Fruit fly (Drosophila melanogaster) whole organism, wandering third instar larva: Measurements from ENCODE around the gene CG33510.

ENCODE experiments used
- Dif ChIP-seq: fragments of 200-275, 200-300 bp; sonication (Bioruptor generic); optimal IDR thresholded peaks from 2 replicates; lab custom pipeline; 2018; ENCODE audit warnings: missing biosample characterization, missing genetic modification characterization; ENCODE audit not compliant: partially characterized antibody
- OdsH ChIP-seq: fragments of 200-800 bp; sonication (Bioruptor generic); optimal IDR thresholded peaks from 2 replicates; lab custom pipeline; 2016; ENCODE audit warnings: missing biosample characterization, mild to moderate bottlenecking, missing genetic modification characterization
- Vsx2 ChIP-seq: fragments of 200-300, 225-300 bp; sonication (Bioruptor generic); optimal IDR thresholded peaks from 2 replicates; lab custom pipeline; 2018; ENCODE audit warnings: missing biosample characterization, missing genetic modification characterization; ENCODE audit not compliant: partially characterized antibody
- brk ChIP-seq: fragments of 200-800 bp; sonication (Bioruptor generic); optimal IDR thresholded peaks from 2 replicates; lab custom pipeline; 2016; ENCODE audit warnings: missing biosample characterization, mild to moderate bottlenecking, missing genetic modification characterization
- dl ChIP-seq, 2 experiments: fragments of 175-275, 200-275 bp in 1 of 2; fragments of 200-275 bp in 1 of 2; sonication (Bioruptor generic); optimal IDR thresholded peaks; lab custom pipeline; 2018; ENCODE audit warnings: mild to moderate bottlenecking in 2 of 2, missing biosample characterization in 2 of 2, missing genetic modification characterization in 2 of 2, moderate library complexity in 2 of 2; ENCODE audit not compliant: partially characterized antibody in 2 of 2, insufficient read depth in 1 of 2
- pan ChIP-seq: fragments of >200 bp; optimal IDR thresholded peaks from 2 replicates; lab custom pipeline; 2017
- psq ChIP-seq: fragments of 200-800 bp; sonication (Bioruptor generic); optimal IDR thresholded peaks from 3 replicates; lab custom pipeline; 2017; ENCODE audit warnings: missing biosample characterization, mild to moderate bottlenecking, missing genetic modification characterization, moderate library complexity

dm6 chr2L:21086406-21086805 is 2.3 kb upstream of the CG33510 start, which contains the start of gene CG33509:
- TF ChIP-seq OdsH: no peak
- no peak for TF ChIP-seq Vsx2 (GFP tag; lab: Kevin White, UChicago)
- no peak for TF ChIP-seq Dif
- no peak for TF ChIP-seq pan (lab: Kevin White, UChicago)
- no peak for TF ChIP-seq psq
- no peak for TF ChIP-seq brk
- TF ChIP-seq dl (GFP tag; optimal IDR thresholded peaks at IDR 0.05; lab: Kevin White, UChicago; ENCODE audit: insufficient read depth in 1 of 2, partially characterized antibody in 2 of 2): no peak
